Fruit fly (Drosophila melanogaster) whole organism: ENCODE data around the gene sNPF-R.

Experiments
- CG8478 ChIP-seq: fragments of >200 bp; optimal IDR thresholded peaks from 2 replicates; lab custom pipeline; 2018; ENCODE audit warnings: inconsistent platforms
- Dll ChIP-seq: fragments of >200 bp; optimal IDR thresholded peaks from 2 replicates; lab custom pipeline; 2017
- EcR ChIP-seq, 2 experiments: fragments of >200 bp; optimal IDR thresholded peaks; 2 replicates each; lab custom pipeline; 2017; ENCODE audit warnings: missing biosample characterization in 2 of 2, missing genetic modification characterization in 2 of 2, missing genetic modification reagents in 2 of 2
- pan ChIP-seq: fragments of >200 bp; optimal IDR thresholded peaks from 2 replicates; lab custom pipeline; 2017
- psq ChIP-seq: fragments of >200 bp; optimal IDR thresholded peaks from 2 replicates; lab custom pipeline; 2017
- usp ChIP-seq: fragments of >200 bp; optimal IDR thresholded peaks from 2 replicates; lab custom pipeline; 2017; ENCODE audit warnings: missing biosample characterization, missing genetic modification characterization, mixed read lengths

- TF ChIP-seq EcR (GFP tag; optimal IDR thresholded peaks at IDR 0.05; lab: Kevin White, UChicago) (no peak), psq (lab: Kevin White, UChicago) (no peak), usp (no peak), pan (no peak), Dll (lab: Kevin White, UChicago) (no peak), CG8478 (lab: Kevin White, UChicago) (no peak)
Measured at dm6 chr3L:20129032-20129431, 40.2 kb upstream of the sNPF-R start, which contains the start of gene gig.
